Worm (Caenorhabditis elegans): ENCODE data around the gene lys-10.

ce11 chrIV:8339636-8340035 is 7.0 kb downstream of the lys-10 start, which contains the start of gene lgc-6:
- no peak for TF ChIP-seq unc-62 (GFP tag; optimal IDR thresholded peaks at IDR 0.05)
- TF ChIP-seq pha-4 (tag; optimal IDR thresholded peaks at IDR 0.05): no peak
- TF ChIP-seq nhr-11 (tag; optimal IDR thresholded peaks at IDR 0.05): no peak
- TF ChIP-seq pqm-1 (tag; optimal IDR thresholded peaks at IDR 0.05): no peak
- TF ChIP-seq nhr-28 (tag; optimal IDR thresholded peaks at IDR 0.05): no peak
- TF ChIP-seq ceh-9 (tag; optimal IDR thresholded peaks at IDR 0.05): no peak
- TF ChIP-seq unc-39 (tag; optimal IDR thresholded peaks at IDR 0.05): no peak
- TF ChIP-seq nhr-76 (tag; optimal IDR thresholded peaks at IDR 0.05): no peak
- no peak for TF ChIP-seq ama-1 (optimal IDR thresholded peaks at IDR 0.05)
- no peak for TF ChIP-seq R02D3.7 (tag; optimal IDR thresholded peaks at IDR 0.05)
- no peak for TF ChIP-seq elt-3 (tag; optimal IDR thresholded peaks at IDR 0.05)
- no peak for TF ChIP-seq aly-2 (tag; optimal IDR thresholded peaks at IDR 0.05)
- no peak for TF ChIP-seq tbx-2 (tag; optimal IDR thresholded peaks at IDR 0.05)
